Worm (Caenorhabditis elegans) whole organism, midembryonic: ENCODE measurements around the gene abu-14.

ENCODE experiments used
- T22C8.4 ChIP-seq: fragments of 200-800 bp; sonication (Bioruptor generic); IDR thresholded peaks from 2 replicates; pipeline ENCODE4 v1.3.6; 2022; ENCODE audit warnings: missing genetic modification characterization, missing compliant biosample characterization
- cog-1 ChIP-seq: sonication (generic microtip); optimal IDR thresholded peaks from 2 replicates; lab custom pipeline; 2016; ENCODE audit warnings: missing genetic modification characterization, missing compliant biosample characterization
- flt-1 ChIP-seq: fragments of 200-800 bp; sonication (Bioruptor generic); IDR thresholded peaks from 2 replicates; pipeline ENCODE4 v1.3.6; 2022; ENCODE audit warnings: missing genetic modification characterization, missing compliant biosample characterization
- klf-2 ChIP-seq: fragments of 200-800 bp; sonication (Bioruptor generic); conservative IDR thresholded peaks from 2 replicates; pipeline ENCODE4 v1.3.6; 2022; ENCODE audit warnings: missing genetic modification reagents, missing genetic modification characterization, missing compliant biosample characterization
- med-1 ChIP-seq: sonication (generic microtip); optimal IDR thresholded peaks from 2 replicates; lab custom pipeline; 2017; ENCODE audit warnings: missing genetic modification characterization, mild to moderate bottlenecking, missing compliant biosample characterization, antibody characterized with exemption, missing genetic modification reagents; ENCODE audit not compliant: insufficient read depth
- ref-1 ChIP-seq: fragments of 200-800 bp; sonication (Bioruptor generic); conservative IDR thresholded peaks from 2 replicates; pipeline ENCODE4 v1.3.6; 2022; ENCODE audit warnings: missing genetic modification reagents, missing genetic modification characterization, missing compliant biosample characterization
- tab-1 ChIP-seq: fragments of 200-800 bp; sonication (Bioruptor generic); IDR thresholded peaks from 2 replicates; pipeline ENCODE4 v1.3.6; 2022; ENCODE audit warnings: missing genetic modification characterization, missing compliant biosample characterization
- ztf-23 ChIP-seq: fragments of 200-800 bp; sonication (Bioruptor generic); IDR thresholded peaks from 2 replicates; pipeline ENCODE4 v1.3.6; 2022; ENCODE audit warnings: missing genetic modification reagents, missing genetic modification characterization, missing compliant biosample characterization
- ztf-29 ChIP-seq: fragments of 200-800 bp; sonication (Bioruptor generic); IDR thresholded peaks from 2 replicates; pipeline ENCODE4 v1.3.6; 2022; ENCODE audit warnings: missing genetic modification reagents, missing genetic modification characterization, missing compliant biosample characterization

Gene abu-14

DNA sequence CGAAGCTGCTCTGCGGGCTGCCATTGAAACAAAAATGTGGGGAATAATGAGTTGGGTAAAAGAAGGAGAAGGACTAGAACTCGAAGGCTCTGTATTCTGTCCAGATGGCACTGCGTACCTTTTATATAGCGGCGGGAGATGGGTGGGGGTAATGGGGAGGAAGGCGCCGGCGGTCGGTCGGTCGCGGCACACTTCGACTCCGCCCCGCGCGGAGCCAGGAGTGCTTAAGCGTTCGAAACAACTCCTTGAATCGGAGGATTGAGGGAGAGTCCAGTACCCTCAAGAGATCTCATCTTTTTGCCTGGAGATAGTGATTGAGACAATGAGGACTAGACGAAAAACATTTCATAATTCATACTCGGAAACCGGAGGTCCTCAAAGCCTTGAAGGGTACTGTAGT lies at the start of gene abu-14:
TSS of gene abu-14 (minus strand) at position 81 of the 400 bp plus-strand sequence.
- TF ChIP-seq klf-2 (GFP tag; lab: Robert Waterston, UW), result no peak
- TF ChIP-seq cog-1 (tag; lab: Kevin White, UChicago), result no peak
- TF ChIP-seq ztf-23 (GFP tag; lab: Robert Waterston, UW), result no peak
- TF ChIP-seq tab-1, result no peak
- TF ChIP-seq flt-1 (GFP tag; lab: Robert Waterston, UW), result no peak

DNA sequence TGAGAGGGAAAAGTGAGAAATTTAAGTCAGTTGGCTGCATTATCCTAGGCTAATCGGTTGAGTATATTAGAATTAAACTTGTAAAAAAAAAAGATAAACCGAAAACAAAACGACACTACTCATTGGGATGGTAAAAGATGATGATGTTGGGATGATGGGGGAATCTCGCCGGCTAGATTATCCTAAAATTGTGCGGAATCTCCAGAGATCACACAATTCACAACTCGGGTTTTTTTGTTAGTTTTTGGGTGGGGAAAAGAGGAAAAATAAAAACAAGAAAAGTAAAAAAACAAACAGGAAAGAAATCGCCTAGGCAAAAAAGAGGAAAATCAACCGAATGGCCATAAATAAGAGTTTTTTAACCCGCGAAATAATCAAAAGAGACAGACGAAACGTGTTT lies 48.2 kb upstream of the abu-14 start:
- TF ChIP-seq flt-1 (GFP tag; lab: Robert Waterston, UW) (no peak), ref-1 (GFP tag; lab: Robert Waterston, UW) (no peak), tab-1 (no peak), cog-1 (tag; lab: Kevin White, UChicago) (no peak), ztf-23 (GFP tag; lab: Robert Waterston, UW) (no peak), med-1 (GFP tag; lab: Kevin White, UChicago) (no peak), T22C8.4 (GFP tag; lab: Robert Waterston, UW) (no peak), ztf-29 (GFP tag; lab: Robert Waterston, UW) (no peak), klf-2 (GFP tag; lab: Robert Waterston, UW) (no peak)

DNA sequence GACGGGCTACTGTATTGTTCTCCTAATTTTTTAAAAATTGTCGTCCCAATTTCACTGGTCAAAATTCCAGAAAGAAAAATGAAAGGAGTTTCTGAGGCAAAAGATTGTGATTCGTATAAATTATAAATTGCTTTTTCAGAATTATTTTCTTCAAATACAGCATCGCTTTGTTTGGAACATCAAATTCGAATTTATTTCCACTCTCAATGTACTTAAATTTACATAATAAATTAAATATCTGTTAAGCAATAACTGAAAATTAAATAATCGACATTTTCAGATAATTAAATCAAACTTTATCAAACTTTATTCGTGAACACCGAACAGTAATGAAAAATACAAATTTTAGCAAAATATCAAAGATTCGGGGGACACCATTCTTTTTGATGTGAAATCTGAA lies 47.7 kb upstream of the abu-14 start:
- TF ChIP-seq klf-2 (GFP tag; lab: Robert Waterston, UW) (no peak), ztf-29 (GFP tag; lab: Robert Waterston, UW) (no peak), tab-1 (no peak), med-1 (GFP tag; lab: Kevin White, UChicago) (no peak), ztf-23 (GFP tag; lab: Robert Waterston, UW) (no peak), cog-1 (tag; lab: Kevin White, UChicago) (no peak)

DNA sequence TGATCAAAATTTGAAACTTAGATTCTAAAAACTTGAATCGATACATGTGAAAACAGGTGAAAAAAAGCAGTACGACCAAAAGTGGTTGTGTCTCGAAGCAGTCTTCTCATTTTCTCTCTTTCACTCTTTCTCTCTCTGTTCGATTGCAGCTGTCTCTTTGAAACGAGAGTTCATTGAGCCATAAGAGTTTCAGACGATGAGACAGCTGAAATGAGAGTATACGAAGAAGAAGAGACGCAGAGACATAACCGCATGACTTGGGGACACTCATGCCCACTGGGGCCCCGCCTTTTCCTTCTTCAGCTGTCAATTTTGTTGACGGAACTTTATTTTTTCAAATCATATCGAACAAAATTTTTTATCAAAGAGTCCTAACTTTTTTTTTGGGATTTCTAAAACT lies 47.0 kb upstream of the abu-14 start:
- TF ChIP-seq ztf-23 (GFP tag; lab: Robert Waterston, UW), result no peak

DNA sequence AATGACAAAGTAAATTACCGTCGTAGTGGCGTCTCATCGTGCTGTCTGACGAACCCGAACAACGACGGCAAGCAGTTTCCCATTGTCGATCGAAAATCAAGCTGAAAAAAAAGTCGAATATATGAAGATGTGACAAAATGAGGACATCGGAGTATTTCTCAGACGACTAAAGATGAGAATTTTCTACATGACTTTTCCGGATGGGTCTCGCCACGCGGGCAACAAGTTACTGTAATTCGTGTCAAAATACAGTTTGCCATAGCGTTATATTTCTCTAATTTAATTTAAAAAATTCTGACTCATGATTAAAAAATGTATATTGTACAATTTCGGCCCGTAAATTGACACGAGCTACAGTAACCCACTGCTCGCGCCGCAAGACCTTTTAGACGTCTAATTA lies 45.9 kb upstream of the abu-14 start, which contains the start of gene C01G6.4:
TSS of gene C01G6.4 (minus strand) at position 101 of the 400 bp plus-strand sequence.
- TF ChIP-seq cog-1 (tag; lab: Kevin White, UChicago) (no peak), flt-1 (GFP tag; lab: Robert Waterston, UW) (no peak), ztf-23 (GFP tag; lab: Robert Waterston, UW) (no peak), ztf-29 (GFP tag; lab: Robert Waterston, UW) (no peak), klf-2 (GFP tag; lab: Robert Waterston, UW) (no peak), med-1 (GFP tag; lab: Kevin White, UChicago) (no peak), ref-1 (GFP tag; lab: Robert Waterston, UW) (no peak), T22C8.4 (GFP tag; lab: Robert Waterston, UW) (no peak), tab-1 (no peak)

DNA sequence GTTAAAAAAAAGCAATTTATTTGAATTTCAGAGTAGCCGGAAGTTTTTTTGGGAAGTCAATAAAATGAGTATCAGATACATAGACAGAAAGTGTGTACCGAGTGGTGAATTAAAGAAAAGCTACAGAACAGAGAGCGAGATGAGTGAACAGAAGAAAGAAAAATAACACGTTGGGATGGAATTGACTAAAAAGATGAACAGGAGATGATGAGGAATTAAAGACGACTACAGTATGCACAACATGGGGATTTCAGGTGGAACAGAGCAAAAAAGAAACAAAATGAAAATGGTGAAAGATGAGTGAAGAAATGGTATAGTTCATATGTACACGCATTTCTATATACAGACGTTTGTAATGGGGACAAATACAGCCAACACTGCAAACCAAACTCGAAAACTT lies 44.3 kb upstream of the abu-14 start:
- TF ChIP-seq cog-1 (tag; lab: Kevin White, UChicago) (no peak), med-1 (GFP tag; lab: Kevin White, UChicago) (no peak), ref-1 (GFP tag; lab: Robert Waterston, UW) (no peak), ztf-29 (GFP tag; lab: Robert Waterston, UW) (no peak), tab-1 (no peak), ztf-23 (GFP tag; lab: Robert Waterston, UW) (no peak), T22C8.4 (GFP tag; lab: Robert Waterston, UW) (no peak), flt-1 (GFP tag; lab: Robert Waterston, UW) (no peak), klf-2 (GFP tag; lab: Robert Waterston, UW) (no peak)

DNA sequence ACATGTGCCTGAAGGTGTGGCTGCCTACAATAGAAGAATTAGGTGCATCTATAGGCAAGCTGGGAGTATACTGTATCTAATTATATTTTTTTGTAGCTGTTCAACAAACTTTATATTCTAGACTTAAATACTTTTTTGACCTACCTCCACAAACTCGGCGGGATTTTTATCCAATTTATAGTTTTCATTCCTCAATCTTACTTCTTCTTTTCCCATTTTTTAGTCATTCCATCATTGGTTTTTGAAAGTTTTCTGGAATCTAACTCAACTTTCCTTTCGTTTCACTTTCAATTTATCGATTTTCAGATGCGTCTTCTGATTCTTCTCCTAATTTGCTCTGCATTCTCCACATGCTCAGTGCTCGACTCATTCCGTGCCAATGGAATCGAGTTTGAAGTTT lies 42.6 kb upstream of the abu-14 start, which contains the start of gene C01G6.3:
TSS of gene C01G6.3 (plus strand) at position 301 of the 400 bp plus-strand sequence.
- TF ChIP-seq ztf-23 (GFP tag; lab: Robert Waterston, UW) (no peak), T22C8.4 (GFP tag; lab: Robert Waterston, UW) (no peak), klf-2 (GFP tag; lab: Robert Waterston, UW) (no peak), ref-1 (GFP tag; lab: Robert Waterston, UW) (no peak), flt-1 (GFP tag; lab: Robert Waterston, UW) (no peak), med-1 (GFP tag; lab: Kevin White, UChicago) (no peak), ztf-29 (GFP tag; lab: Robert Waterston, UW) (no peak), tab-1 (no peak), cog-1 (tag; lab: Kevin White, UChicago) (no peak)

DNA sequence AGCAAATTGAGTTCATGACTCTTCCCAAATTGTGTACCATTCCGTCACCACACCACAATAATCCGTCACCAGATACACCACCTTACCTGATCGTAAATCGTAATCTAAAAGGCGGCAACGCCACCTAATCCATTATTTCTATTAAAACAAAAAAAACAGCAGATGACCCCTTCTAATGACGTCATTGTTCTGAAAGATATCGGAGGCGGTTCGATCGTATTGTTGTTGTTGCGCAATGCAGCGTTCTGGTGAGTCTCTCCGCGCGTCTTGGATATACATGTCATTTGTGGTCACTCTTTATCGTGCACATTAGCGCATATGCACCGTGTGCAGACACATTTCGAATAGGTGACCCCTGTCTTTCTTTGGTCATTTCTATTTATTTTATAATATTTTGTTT lies 42.0 kb upstream of the abu-14 start:
- TF ChIP-seq klf-2 (GFP tag; lab: Robert Waterston, UW) (no peak), flt-1 (GFP tag; lab: Robert Waterston, UW) (no peak), tab-1 (no peak), T22C8.4 (GFP tag; lab: Robert Waterston, UW) (no peak), cog-1 (tag; lab: Kevin White, UChicago) (no peak), med-1 (GFP tag; lab: Kevin White, UChicago) (no peak), ref-1 (GFP tag; lab: Robert Waterston, UW) (no peak), ztf-29 (GFP tag; lab: Robert Waterston, UW) (no peak), ztf-23 (GFP tag; lab: Robert Waterston, UW) (no peak)

DNA sequence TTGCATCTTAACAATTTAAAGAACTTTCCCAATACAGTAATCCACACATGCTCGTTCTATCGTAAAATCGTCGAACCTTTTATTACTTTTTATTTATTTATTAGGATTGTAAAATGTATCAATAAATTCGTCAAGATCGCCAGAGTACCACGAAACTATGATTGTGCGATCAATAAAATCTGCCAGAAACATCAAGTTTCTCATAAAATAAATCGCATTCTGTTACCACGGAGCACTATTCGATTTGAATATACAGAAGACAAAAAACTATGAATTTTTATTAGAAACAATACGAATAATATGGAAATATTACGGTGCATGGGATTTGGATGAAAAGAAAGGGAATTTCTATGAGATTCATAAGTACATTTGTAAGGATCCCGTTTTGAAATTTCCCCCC lies 39.7 kb upstream of the abu-14 start, which contains the start of gene C01G6.2:
TSS of gene C01G6.2 (plus strand) at position 301 of the 400 bp plus-strand sequence.
- TF ChIP-seq ztf-23 (GFP tag; lab: Robert Waterston, UW), result no peak
- TF ChIP-seq ref-1 (GFP tag; lab: Robert Waterston, UW), result no peak
- no peak for TF ChIP-seq med-1 (GFP tag; lab: Kevin White, UChicago)
- no peak for TF ChIP-seq T22C8.4 (GFP tag; lab: Robert Waterston, UW)
- TF ChIP-seq ztf-29 (GFP tag; lab: Robert Waterston, UW), result no peak
- TF ChIP-seq flt-1 (GFP tag; lab: Robert Waterston, UW), result no peak
- TF ChIP-seq klf-2 (GFP tag; lab: Robert Waterston, UW), result no peak
- TF ChIP-seq tab-1, result no peak
- TF ChIP-seq cog-1 (tag; lab: Kevin White, UChicago), result no peak
